Fruit fly (Drosophila melanogaster): Measurements from ENCODE around the gene CG33688.

The CG33688 gene

dm6 chr3L:16228659-16229205 is 29.7 kb downstream of the CG33688 start, which contains the start of gene Tmx3 (continued):
- TF ChIP-seq Fer2 (tag; optimal IDR thresholded peaks at IDR 0.05): peak; percentile 80
- TF ChIP-seq CG9932 (GFP tag; IDR thresholded peaks at IDR 0.05): peak; percentile 96
- TF ChIP-seq Scr (GFP tag; IDR thresholded peaks at IDR 0.05; ENCODE audit: partially characterized antibody): no peak
- TF ChIP-seq klu (GFP tag; IDR thresholded peaks at IDR 0.05): no peak
- no peak for TF ChIP-seq fru (optimal IDR thresholded peaks at IDR 0.05)
- peak; percentile 77; the same call in 2 of the 3 replicates for TF ChIP-seq so (GFP tag; IDR thresholded peaks at IDR 0.05)
- TF ChIP-seq jigr1 (GFP tag; IDR thresholded peaks at IDR 0.05): peak; percentile 77
- peak; percentile 88 for TF ChIP-seq ttk (GFP tag; IDR thresholded peaks at IDR 0.05)
- TF ChIP-seq bsh (GFP tag; optimal IDR thresholded peaks at IDR 0.05): peak in 1 of 2 experiments; percentile 90
- peak; percentile 77 for TF ChIP-seq CG2889 (GFP tag; IDR thresholded peaks at IDR 0.05)
- TF ChIP-seq BEAF-32 (GFP tag; optimal IDR thresholded peaks at IDR 0.05): peak; percentile 28
- TF ChIP-seq eve (GFP tag; optimal IDR thresholded peaks at IDR 0.05): no peak
- TF ChIP-seq CG5245 (GFP tag; optimal IDR thresholded peaks at IDR 0.05): peak; percentile 57
- TF ChIP-seq CG16813 (GFP tag; IDR thresholded peaks at IDR 0.05; ENCODE audit: partially characterized antibody): no peak
- TF ChIP-seq CG16863 (GFP tag; optimal IDR thresholded peaks at IDR 0.05): peak; percentile 24
- TF ChIP-seq inv (GFP tag; IDR thresholded peaks at IDR 0.05; ENCODE audit: partially characterized antibody): no peak
- TF ChIP-seq CG12071 (GFP tag; optimal IDR thresholded peaks at IDR 0.05): no peak
- TF ChIP-seq CG34224 (GFP tag; IDR thresholded peaks at IDR 0.05; ENCODE audit: partially characterized antibody): no peak
- TF ChIP-seq CG8359 (GFP tag; optimal IDR thresholded peaks at IDR 0.05; ENCODE audit: borderline replicate concordance): no peak
- peak; percentile 90 for TF ChIP-seq Drgx (GFP tag; IDR thresholded peaks at IDR 0.05)
- no peak for TF ChIP-seq unc-4 (GFP tag; IDR thresholded peaks at IDR 0.05; ENCODE audit: partially characterized antibody)
- peak; percentile 83 for TF ChIP-seq CG32767 (GFP tag; IDR thresholded peaks at IDR 0.05)
- TF ChIP-seq CG10274 (GFP tag; optimal IDR thresholded peaks at IDR 0.05): no peak
- TF ChIP-seq CG6683 (GFP tag; optimal IDR thresholded peaks at IDR 0.05): peak; percentile 30
- peak; percentile 86 for TF ChIP-seq ase (GFP tag; IDR thresholded peaks at IDR 0.05)
- peak; percentile 30 for TF ChIP-seq Asciz (GFP tag; optimal IDR thresholded peaks at IDR 0.05)
- TF ChIP-seq sens-2 (GFP tag; IDR thresholded peaks at IDR 0.05): peak; percentile 74
- peak; percentile 64 for TF ChIP-seq lbe (GFP tag; optimal IDR thresholded peaks at IDR 0.05)
- no peak for TF ChIP-seq CG12769 (tag; optimal IDR thresholded peaks at IDR 0.05)
- peak; percentile 92 for TF ChIP-seq CG2678 (tag; optimal IDR thresholded peaks at IDR 0.05)
- TF ChIP-seq CG1602 (GFP tag; optimal IDR thresholded peaks at IDR 0.05): peak; percentile 90
- no peak for TF ChIP-seq vnd (GFP tag; IDR thresholded peaks at IDR 0.05; ENCODE audit: partially characterized antibody)
- no peak for TF ChIP-seq CG34376 (GFP tag; optimal IDR thresholded peaks at IDR 0.05)
- no peak for TF ChIP-seq ftz-f1 (GFP tag; optimal IDR thresholded peaks at IDR 0.05)
- TF ChIP-seq Oaz (GFP tag; IDR thresholded peaks at IDR 0.05): peak; percentile 76
- TF ChIP-seq sima (GFP tag; optimal IDR thresholded peaks at IDR 0.05): no peak
- no peak for TF ChIP-seq mirr (GFP tag; optimal IDR thresholded peaks at IDR 0.05)
- no peak for TF ChIP-seq CG15479 (GFP tag; optimal IDR thresholded peaks at IDR 0.05)
- TF ChIP-seq ssp (GFP tag; IDR thresholded peaks at IDR 0.05): peak; percentile 88
- TF ChIP-seq Dref (GFP tag; IDR thresholded peaks at IDR 0.05): no peak
- TF ChIP-seq H2.0 (GFP tag; IDR thresholded peaks at IDR 0.05): peak; percentile 94
- peak; percentile 91 for TF ChIP-seq tio (GFP tag; optimal IDR thresholded peaks at IDR 0.05)
- peak; percentile 44 for TF ChIP-seq fu2 (GFP tag; optimal IDR thresholded peaks at IDR 0.05)
- peak; percentile 94 for TF ChIP-seq row (GFP tag; IDR thresholded peaks at IDR 0.05)
- TF ChIP-seq Atf6 (GFP tag; IDR thresholded peaks at IDR 0.05): peak; percentile 89
- peak; percentile 23 for TF ChIP-seq CG4328 (GFP tag; optimal IDR thresholded peaks at IDR 0.05)
- peak; percentile 90 for TF ChIP-seq Abd-B (GFP tag; optimal IDR thresholded peaks at IDR 0.05)
- TF ChIP-seq CG17359 (tag; optimal IDR thresholded peaks at IDR 0.05): peak; percentile 90
- TF ChIP-seq fd96Cb (tag; optimal IDR thresholded peaks at IDR 0.05): peak; percentile 89
- peak; percentile 95 for TF ChIP-seq nerfin-1 (tag; optimal IDR thresholded peaks at IDR 0.05)

Data from whole organism, embryonic.